Fruit fly (Drosophila melanogaster): ENCODE measurements around the gene Tpi.

Tpi gene

DNA sequence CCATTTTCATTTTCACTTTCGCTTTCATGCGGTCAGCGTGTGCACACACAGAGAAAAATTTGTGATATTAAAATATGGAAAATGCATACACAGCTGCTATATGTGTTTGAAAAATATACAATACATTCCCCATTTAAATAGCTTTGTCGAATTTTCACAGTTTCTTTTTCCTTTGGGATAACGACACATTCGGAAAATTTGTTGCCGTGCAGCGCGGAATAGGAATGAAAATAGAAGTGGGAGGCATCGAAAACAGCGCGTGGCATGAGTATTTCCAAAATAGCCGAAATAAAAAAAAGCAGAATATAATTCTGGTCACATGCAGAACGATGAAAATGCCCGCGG lies 41.7 kb downstream of the Tpi start (continued):
- TF ChIP-seq CG10959 (GFP tag; IDR thresholded peaks at IDR 0.05) (peak; percentile 81), ab (GFP tag; optimal IDR thresholded peaks at IDR 0.05) (peak; percentile 33), Optix (GFP tag; IDR thresholded peaks at IDR 0.05) (peak; percentile 83; the same call in 2 of the 3 replicates), sc (optimal IDR thresholded peaks at IDR 0.05) (no peak), sc (GFP tag; optimal IDR thresholded peaks at IDR 0.05) (peak; percentile 43), CG30403 (GFP tag; optimal IDR thresholded peaks at IDR 0.05) (peak; percentile 90), Xrp1 (GFP tag; IDR thresholded peaks at IDR 0.05) (peak; percentile 90), Scr (GFP tag; IDR thresholded peaks at IDR 0.05; ENCODE audit: partially characterized antibody) (no peak), CG7372 (GFP tag; IDR thresholded peaks at IDR 0.05) (peak; percentile 79), Jarid2 (GFP tag; optimal IDR thresholded peaks at IDR 0.05) (peak; percentile 42), danr (GFP tag; IDR thresholded peaks at IDR 0.05) (peak; percentile 56), trh (GFP tag; optimal IDR thresholded peaks at IDR 0.05) (peak; percentile 3), dmrt11E (tag; optimal IDR thresholded peaks at IDR 0.05) (peak; percentile 41), HLH4C (GFP tag; IDR thresholded peaks at IDR 0.05; ENCODE audit: partially characterized antibody) (no peak), HmgZ (tag; optimal IDR thresholded peaks at IDR 0.05) (peak; percentile 79), Drgx (GFP tag; IDR thresholded peaks at IDR 0.05) (peak; percentile 83), bigmax (GFP tag; optimal IDR thresholded peaks at IDR 0.05) (no peak), Adf1 (GFP tag; IDR thresholded peaks at IDR 0.05) (peak; percentile 67), CG8388 (GFP tag; optimal IDR thresholded peaks at IDR 0.05) (peak; percentile 83), CG17912 (GFP tag; optimal IDR thresholded peaks at IDR 0.05) (peak; percentile 10), CG17186 (GFP tag; optimal IDR thresholded peaks at IDR 0.05) (peak; percentile 28), CG11504 (tag; optimal IDR thresholded peaks at IDR 0.05) (peak; percentile 86), CG3838 (GFP tag; optimal IDR thresholded peaks at IDR 0.05) (peak; percentile 76), corto (GFP tag; optimal IDR thresholded peaks at IDR 0.05) (no peak), CG2129 (GFP tag; IDR thresholded peaks at IDR 0.05; ENCODE audit: partially characterized antibody) (no peak), run (tag; optimal IDR thresholded peaks at IDR 0.05) (peak; percentile 87), Ets65A (GFP tag) (peak; percentile 97), PHDP (tag; optimal IDR thresholded peaks at IDR 0.05) (peak; percentile 88), prd (optimal IDR thresholded peaks at IDR 0.05) (no peak), prd (GFP tag; IDR thresholded peaks at IDR 0.05) (peak; percentile 91), Gug (GFP tag; IDR thresholded peaks at IDR 0.05) (peak; percentile 78), Oaz (GFP tag; IDR thresholded peaks at IDR 0.05) (peak; percentile 73), sd (tag; optimal IDR thresholded peaks at IDR 0.05) (peak; percentile 87), CG12104 (GFP tag; optimal IDR thresholded peaks at IDR 0.05) (peak; percentile 67), slou (GFP tag; optimal IDR thresholded peaks at IDR 0.05) (no peak), CG42726 (GFP tag; IDR thresholded peaks at IDR 0.05; ENCODE audit: partially characterized antibody) (no peak), HLH54F (GFP tag; optimal IDR thresholded peaks at IDR 0.05) (peak; percentile 83), NFAT (GFP tag; IDR thresholded peaks at IDR 0.05) (peak; percentile 78), fru (optimal IDR thresholded peaks at IDR 0.05) (no peak), Atf6 (GFP tag; IDR thresholded peaks at IDR 0.05) (peak; percentile 89), Abd-B (GFP tag; optimal IDR thresholded peaks at IDR 0.05) (peak; percentile 72), grn (GFP tag; optimal IDR thresholded peaks at IDR 0.05) (peak; percentile 4), CG14860 (GFP tag; IDR thresholded peaks at IDR 0.05; ENCODE audit: partially characterized antibody) (no peak), Poxn (GFP tag; IDR thresholded peaks at IDR 0.05) (peak; percentile 78), Camta (GFP tag; optimal IDR thresholded peaks at IDR 0.05) (peak; percentile 86), CG2889 (GFP tag; IDR thresholded peaks at IDR 0.05) (peak; percentile 85), CG10462 (GFP tag; optimal IDR thresholded peaks at IDR 0.05) (peak; percentile 46), Dref (GFP tag; IDR thresholded peaks at IDR 0.05) (peak; percentile 33; the same call in 1 of the 2 replicates), lov (optimal IDR thresholded peaks at IDR 0.05) (no peak), lov (GFP tag; IDR thresholded peaks at IDR 0.05) (peak; percentile 82), CG30020 (tag; optimal IDR thresholded peaks at IDR 0.05) (peak; percentile 2), ken (GFP tag; IDR thresholded peaks at IDR 0.05) (peak; percentile 79), CG13775 (GFP tag; optimal IDR thresholded peaks at IDR 0.05) (peak; percentile 65)
